Fruit fly (Drosophila melanogaster): ENCODE data around the gene CG33099.

DNA sequence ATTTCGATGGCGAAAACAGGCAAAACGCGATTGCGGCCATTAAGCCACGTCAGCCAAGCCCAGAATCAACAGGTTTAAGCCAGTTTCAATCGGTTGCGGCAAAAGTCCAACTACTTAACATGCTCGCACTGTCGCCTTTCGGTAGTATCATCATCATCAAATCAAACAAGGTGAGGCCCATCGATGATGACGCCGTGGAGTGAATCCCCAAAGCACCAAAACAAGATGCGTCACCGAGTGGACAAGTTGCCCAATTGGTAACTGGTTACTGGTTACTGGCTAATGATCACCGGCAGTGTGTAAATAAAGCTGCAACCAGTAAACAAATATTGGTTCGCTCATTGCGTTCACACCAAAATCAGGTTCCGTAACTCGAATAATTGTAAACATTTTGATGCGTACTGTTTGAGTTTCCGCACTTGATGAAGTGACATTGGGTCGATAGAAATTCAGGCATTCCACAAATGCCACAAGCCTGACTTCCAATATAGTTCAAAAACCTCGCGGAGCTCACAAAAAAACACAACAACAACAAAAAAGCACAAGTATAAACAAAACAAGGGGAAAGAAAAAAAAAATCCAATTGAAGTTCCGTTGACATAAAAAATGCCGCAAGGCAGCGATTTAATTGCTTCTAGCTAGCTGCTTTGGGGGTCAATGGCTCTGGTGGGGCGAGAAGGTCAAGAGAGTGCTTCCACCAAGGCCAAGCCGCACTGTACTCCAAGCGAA, 5.9 kb downstream of the CG33099 start:
- TF ChIP-seq CTCF (optimal IDR thresholded peaks at IDR 0.05) (no peak), CG8478 (optimal IDR thresholded peaks at IDR 0.05) (no peak)
